Worm (Caenorhabditis elegans) whole organism, mixed stage, embryonic: ENCODE results near the gene K07F5.7.
A peak's percentile ranks its signal among the peaks of the same experiment; 100 is the strongest.

ENCODE experiments used
- M03D4.4 ChIP-seq: sonication (generic microtip); optimal IDR thresholded peaks from 2 replicates; lab custom pipeline; 2017; ENCODE audit warnings: mild to moderate bottlenecking, missing genetic modification characterization, missing compliant biosample characterization
- bed-3 ChIP-seq: fragments of 200-800 bp; sonication (Bioruptor generic); optimal IDR thresholded peaks from 3 replicates; lab custom pipeline; 2018; ENCODE audit warnings: mild to moderate bottlenecking, missing genetic modification characterization, moderate library complexity, missing compliant biosample characterization
- blmp-1 ChIP-seq: fragments of 150-350 bp; optimal IDR thresholded peaks from 2 replicates; lab custom pipeline; 2014; ENCODE audit warnings: missing biosample characterization, missing genetic modification characterization
- ceh-39 ChIP-seq: fragments of 150-350 bp; optimal IDR thresholded peaks from 2 replicates; lab custom pipeline; 2014; ENCODE audit warnings: missing biosample characterization, missing genetic modification characterization
- ceh-43 ChIP-seq: fragments of 200-800 bp; sonication (Bioruptor generic); optimal IDR thresholded peaks from 2 replicates; lab custom pipeline; 2018; ENCODE audit warnings: mild to moderate bottlenecking, missing genetic modification characterization, moderate library complexity, missing compliant biosample characterization
- ces-1 ChIP-seq: fragments of 150-350 bp; optimal IDR thresholded peaks from 2 replicates; lab custom pipeline; 2014; ENCODE audit warnings: missing biosample characterization, missing genetic modification reagents, missing genetic modification characterization
- drap-1 ChIP-seq: fragments of 200-800 bp; sonication (Bioruptor generic); optimal IDR thresholded peaks from 3 replicates; lab custom pipeline; 2018; ENCODE audit warnings: mild to moderate bottlenecking, missing genetic modification characterization, missing compliant biosample characterization
- elt-1 ChIP-seq: sonication (generic microtip); optimal IDR thresholded peaks from 2 replicates; lab custom pipeline; 2017; ENCODE audit warnings: missing genetic modification characterization, mild to moderate bottlenecking, missing compliant biosample characterization, antibody characterized with exemption, moderate library complexity, borderline replicate concordance; ENCODE audit not compliant: insufficient read depth
- flh-1 ChIP-seq: fragments of 200-800 bp; sonication (Bioruptor generic); optimal IDR thresholded peaks from 2 replicates; lab custom pipeline; 2018; ENCODE audit warnings: mild to moderate bottlenecking, missing genetic modification characterization, moderate library complexity, missing compliant biosample characterization
- ham-2 ChIP-seq: fragments of 200-800 bp; sonication (Bioruptor generic); optimal IDR thresholded peaks from 2 replicates; lab custom pipeline; 2018; ENCODE audit warnings: mild to moderate bottlenecking, missing genetic modification characterization, missing compliant biosample characterization
- hlh-1 ChIP-seq: fragments of 150-350 bp; optimal IDR thresholded peaks from 2 replicates; lab custom pipeline; 2014; ENCODE audit warnings: missing biosample characterization, missing genetic modification reagents, missing genetic modification characterization
- lin-13 ChIP-seq: fragments of 150-350 bp; optimal IDR thresholded peaks from 2 replicates; lab custom pipeline; 2014; ENCODE audit warnings: missing biosample characterization, missing genetic modification characterization
- lin-32 ChIP-seq: fragments of 200-800 bp; sonication (Bioruptor generic); optimal IDR thresholded peaks from 2 replicates; lab custom pipeline; 2018; ENCODE audit warnings: mild to moderate bottlenecking, missing genetic modification characterization, missing compliant biosample characterization
- lsy-2 ChIP-seq: fragments of 150-350 bp; optimal IDR thresholded peaks from 2 replicates; lab custom pipeline; 2014; ENCODE audit warnings: missing biosample characterization, missing genetic modification characterization
- mab-5 ChIP-seq: fragments of 150-350 bp; optimal IDR thresholded peaks from 2 replicates; lab custom pipeline; 2014; ENCODE audit warnings: missing biosample characterization, missing genetic modification characterization
- mep-1 ChIP-seq: fragments of 150-350 bp; optimal IDR thresholded peaks from 2 replicates; lab custom pipeline; 2017; ENCODE audit warnings: missing biosample characterization, missing genetic modification reagents, missing genetic modification characterization, inconsistent platforms
- mls-2 ChIP-seq: sonication (generic microtip); optimal IDR thresholded peaks from 2 replicates; lab custom pipeline; 2016; ENCODE audit warnings: mild to moderate bottlenecking, missing genetic modification characterization, moderate library complexity, missing compliant biosample characterization
- nhr-12 ChIP-seq: fragments of 150-350 bp; optimal IDR thresholded peaks from 2 replicates; lab custom pipeline; 2014; ENCODE audit warnings: missing biosample characterization, missing genetic modification characterization
- nhr-2 ChIP-seq: fragments of 150-350 bp; optimal IDR thresholded peaks from 2 replicates; lab custom pipeline; 2014; ENCODE audit warnings: missing biosample characterization, missing genetic modification characterization
- nhr-237 ChIP-seq: fragments of 150-350 bp; optimal IDR thresholded peaks from 2 replicates; lab custom pipeline; 2014; ENCODE audit warnings: missing biosample characterization, missing genetic modification characterization
- pha-4 ChIP-seq: fragments of 150-350 bp; optimal IDR thresholded peaks from 2 replicates; lab custom pipeline; 2018; ENCODE audit warnings: missing biosample characterization, missing genetic modification reagents, missing genetic modification characterization
- sem-2 ChIP-seq: fragments of 200-800 bp; sonication (Bioruptor generic); optimal IDR thresholded peaks from 2 replicates; lab custom pipeline; 2018; ENCODE audit warnings: mild to moderate bottlenecking, missing genetic modification characterization, missing compliant biosample characterization
- snpc-4 ChIP-seq: fragments of 150-350 bp; optimal IDR thresholded peaks from 2 replicates; lab custom pipeline; 2014; ENCODE audit warnings: missing biosample characterization, missing genetic modification characterization
- sptf-1 ChIP-seq: sonication (generic microtip); optimal IDR thresholded peaks from 2 replicates; lab custom pipeline; 2017; ENCODE audit warnings: mild to moderate bottlenecking, missing genetic modification characterization, moderate library complexity, missing compliant biosample characterization
- tbx-8 ChIP-seq: fragments of 200-800 bp; sonication (Bioruptor generic); optimal IDR thresholded peaks from 2 replicates; lab custom pipeline; 2018; ENCODE audit warnings: mild to moderate bottlenecking, missing genetic modification characterization, moderate library complexity, missing compliant biosample characterization
- unc-120 ChIP-seq: sonication (generic microtip); optimal IDR thresholded peaks from 2 replicates; lab custom pipeline; 2017; ENCODE audit warnings: missing genetic modification characterization, missing compliant biosample characterization; ENCODE audit not compliant: poor library complexity, severe bottlenecking
- unc-39 ChIP-seq: fragments of 150-350 bp; optimal IDR thresholded peaks from 2 replicates; lab custom pipeline; 2014; ENCODE audit warnings: missing biosample characterization, missing genetic modification characterization
- unc-62 ChIP-seq: fragments of 150-350 bp; optimal IDR thresholded peaks from 2 replicates; lab custom pipeline; 2014; ENCODE audit warnings: missing biosample characterization, missing genetic modification reagents, missing genetic modification characterization
- zip-8 ChIP-seq: fragments of 150-350 bp; optimal IDR thresholded peaks from 2 replicates; lab custom pipeline; 2014; ENCODE audit warnings: missing biosample characterization, missing genetic modification characterization
- ztf-11 ChIP-seq: fragments of 150-350 bp; optimal IDR thresholded peaks from 2 replicates; lab custom pipeline; 2014; ENCODE audit warnings: missing biosample characterization, missing genetic modification characterization

Gene K07F5.7

ce11 chrIV:9811487-9811886, 36.5 kb downstream of the K07F5.7 start:
- TF ChIP-seq unc-120 (no peak), tbx-8 (GFP tag; lab: Kevin White, UChicago) (no peak)

ce11 chrIV:9810633-9811032, 37.3 kb downstream of the K07F5.7 start, which contains the start of gene dct-15:
Gene dct-15, minus strand, starts transcription at chrIV:9810733.
- TF ChIP-seq unc-62 (GFP tag; lab: Kevin White, UChicago) (no peak), nhr-2 (tag; lab: Kevin White, UChicago) (no peak), mls-2 (no peak), nhr-12 (tag; lab: Kevin White, UChicago) (no peak), zip-8 (no peak), lin-13 (tag; lab: Kevin White, UChicago) (no peak), ham-2 (GFP tag; lab: Kevin White, UChicago) (no peak), mab-5 (tag; lab: Kevin White, UChicago) (no peak), tbx-8 (GFP tag; lab: Kevin White, UChicago) (no peak), nhr-237 (tag; lab: Kevin White, UChicago) (no peak), mep-1 (tag; lab: Kevin White, UChicago) (no peak), sem-2 (no peak), drap-1 (GFP tag; lab: Kevin White, UChicago) (no peak), bed-3 (GFP tag; lab: Kevin White, UChicago) (no peak), ztf-11 (no peak), unc-120 (no peak), ces-1 (GFP tag; lab: Kevin White, UChicago) (no peak), blmp-1 (no peak), unc-39 (no peak), M03D4.4 (tag; lab: Kevin White, UChicago) (no peak)

- TF ChIP-seq ceh-43, result no peak
- no peak for TF ChIP-seq nhr-237 (tag; lab: Kevin White, UChicago)
- TF ChIP-seq sem-2, result no peak
- TF ChIP-seq ztf-11, result no peak
- no peak for TF ChIP-seq lin-32
- TF ChIP-seq unc-120, result peak; percentile 52
- TF ChIP-seq ham-2 (GFP tag; lab: Kevin White, UChicago), result no peak
- TF ChIP-seq bed-3 (GFP tag; lab: Kevin White, UChicago), result no peak
- TF ChIP-seq sptf-1, result no peak
- TF ChIP-seq lsy-2, result no peak
- peak; percentile 66 for TF ChIP-seq ces-1 (GFP tag; lab: Kevin White, UChicago)
- TF ChIP-seq ceh-39, result peak; percentile 53
- TF ChIP-seq tbx-8 (GFP tag; lab: Kevin White, UChicago), result no peak
- TF ChIP-seq pha-4 (tag; lab: Kevin White, UChicago), result no peak
- no peak for TF ChIP-seq mls-2
- no peak for TF ChIP-seq snpc-4 (tag; lab: Kevin White, UChicago)
- TF ChIP-seq, all 35 proteins: peak for 3
Measured at ce11 chrIV:9803544-9803943, 44.4 kb downstream of the K07F5.7 start.

- TF ChIP-seq flh-1 (GFP tag; lab: Kevin White, UChicago) (no peak), zip-8 (no peak), hlh-1 (tag; lab: Kevin White, UChicago) (no peak), elt-1 (no peak), unc-39 (no peak), sptf-1 (no peak), lsy-2 (no peak), tbx-8 (GFP tag; lab: Kevin White, UChicago) (no peak), drap-1 (GFP tag; lab: Kevin White, UChicago) (no peak), unc-62 (GFP tag; lab: Kevin White, UChicago) (no peak)
Measured at ce11 chrIV:9802711-9803110, 45.3 kb downstream of the K07F5.7 start, which contains the start of gene fat-3. Gene fat-3, plus strand, starts transcription at chrIV:9803023.

ce11 chrIV:9801418-9801817, 46.6 kb downstream of the K07F5.7 start:
- no peak for TF ChIP-seq bed-3 (GFP tag; lab: Kevin White, UChicago)

ce11 chrIV:9799664-9800063, 48.3 kb downstream of the K07F5.7 start:
- no peak for TF ChIP-seq ceh-43
- no peak for TF ChIP-seq ceh-39
- TF ChIP-seq elt-1, result no peak
- TF ChIP-seq mls-2, result no peak
- no peak for TF ChIP-seq lin-32
- no peak for TF ChIP-seq tbx-8 (GFP tag; lab: Kevin White, UChicago)
- TF ChIP-seq lsy-2, result no peak
- no peak for TF ChIP-seq drap-1 (GFP tag; lab: Kevin White, UChicago)
- TF ChIP-seq pha-4 (tag; lab: Kevin White, UChicago), result no peak
- no peak for TF ChIP-seq nhr-2 (tag; lab: Kevin White, UChicago)
- TF ChIP-seq snpc-4 (tag; lab: Kevin White, UChicago), result no peak
